Fruit fly (Drosophila melanogaster) whole organism, pupa: ENCODE measurements around the gene Nf1.

Experiments used
- CG12605 ChIP-seq: fragments of 200-800 bp; sonication (Bioruptor generic); IDR thresholded peaks from 2 replicates; pipeline ENCODE4 v1.3.6; 2022; ENCODE audit warnings: missing biosample characterization, missing genetic modification characterization
- CG34367 ChIP-seq: fragments of 200-800 bp; sonication (Bioruptor generic); optimal IDR thresholded peaks from 2 replicates; lab custom pipeline; 2018; ENCODE audit warnings: missing biosample characterization, mild to moderate bottlenecking, missing genetic modification characterization
- CG4496 ChIP-seq: fragments of 200-800 bp; sonication (Bioruptor generic); IDR thresholded peaks from 3 replicates; pipeline ENCODE4 v1.3.6; 2022; ENCODE audit warnings: missing biosample characterization, missing genetic modification characterization
- CG8159 ChIP-seq: fragments of 200-800 bp; sonication (Bioruptor generic); optimal IDR thresholded peaks from 3 replicates; lab custom pipeline; 2018; ENCODE audit warnings: missing biosample characterization, mild to moderate bottlenecking, missing genetic modification characterization, moderate library complexity
- Pif1A ChIP-seq: fragments of 200-800 bp; sonication (Bioruptor generic); optimal IDR thresholded peaks from 3 replicates; lab custom pipeline; 2016; ENCODE audit warnings: missing biosample characterization, missing genetic modification characterization
- Snoo ChIP-seq: fragments of 200-800 bp; sonication (Bioruptor generic); optimal IDR thresholded peaks from 3 replicates; lab custom pipeline; 2017; ENCODE audit warnings: missing biosample characterization, mild to moderate bottlenecking, missing genetic modification characterization, inconsistent platforms
- rn ChIP-seq: fragments of 200-800 bp; sonication (Bioruptor generic); IDR thresholded peaks from 2 replicates; pipeline ENCODE4 v1.3.6; 2022; ENCODE audit warnings: missing biosample characterization, missing genetic modification characterization

- TF ChIP-seq CG12605 (GFP tag; lab: Robert Waterston, UW) (no peak), rn (GFP tag; lab: Robert Waterston, UW) (no peak), CG8159 (tag; lab: Kevin White, UChicago) (no peak), CG34367 (no peak), Snoo (tag; lab: Kevin White, UChicago) (no peak), CG4496 (no peak), Pif1A (no peak)
Measured at dm6 chr3R:26005619-26005977, 22.8 kb downstream of the Nf1 start.
